Worm (Caenorhabditis elegans): ENCODE data around the gene rhi-1.
A peak's percentile ranks its signal among the peaks of the same experiment; 100 is the strongest.

The rhi-1 gene

ce11 chrX:4526412-4526811 lies 18.1 kb downstream of the rhi-1 start:
- TF ChIP-seq nhr-77 (tag; optimal IDR thresholded peaks at IDR 0.05) = peak; percentile 10
- TF ChIP-seq nhr-43 (tag; optimal IDR thresholded peaks at IDR 0.05; ENCODE audit: poor library complexity, severe bottlenecking) = peak; percentile 58
- TF ChIP-seq ceh-28 (tag; optimal IDR thresholded peaks at IDR 0.05) = peak; percentile 61
- no peak for TF ChIP-seq ZK546.5 (tag; optimal IDR thresholded peaks at IDR 0.05)
- TF ChIP-seq tbx-2 (tag; optimal IDR thresholded peaks at IDR 0.05) = peak; percentile 41
- TF ChIP-seq R02D3.7 (tag; optimal IDR thresholded peaks at IDR 0.05) = peak; percentile 42
- TF ChIP-seq jun-1 (tag; optimal IDR thresholded peaks at IDR 0.05) = no peak
- TF ChIP-seq nhr-237 (tag; optimal IDR thresholded peaks at IDR 0.05) = no peak
- peak; percentile 36 for TF ChIP-seq ama-1 (optimal IDR thresholded peaks at IDR 0.05)
- no peak for TF ChIP-seq daf-12 (tag; optimal IDR thresholded peaks at IDR 0.05)
- TF ChIP-seq elt-3 (tag; optimal IDR thresholded peaks at IDR 0.05) = peak in 1 of 3 experiments; percentile 56
- TF ChIP-seq nhr-23 (tag; optimal IDR thresholded peaks at IDR 0.05) = peak; percentile 89
- peak; percentile 24 for TF ChIP-seq ceh-82 (tag; optimal IDR thresholded peaks at IDR 0.05)

ce11 chrX:4528905-4529304 lies 20.6 kb downstream of the rhi-1 start:
- TF ChIP-seq nhr-23 (tag; optimal IDR thresholded peaks at IDR 0.05) = peak; percentile 81
- no peak for TF ChIP-seq egl-27 (tag; optimal IDR thresholded peaks at IDR 0.05)
- TF ChIP-seq R02D3.7 (tag; optimal IDR thresholded peaks at IDR 0.05) = no peak
- no peak for TF ChIP-seq nhr-237 (tag; optimal IDR thresholded peaks at IDR 0.05)
- TF ChIP-seq daf-12 (tag; optimal IDR thresholded peaks at IDR 0.05) = no peak
- no peak for TF ChIP-seq lin-15B (tag; optimal IDR thresholded peaks at IDR 0.05)
- TF ChIP-seq ztf-4 (tag; optimal IDR thresholded peaks at IDR 0.05) = no peak
- TF ChIP-seq aly-2 (tag; optimal IDR thresholded peaks at IDR 0.05) = no peak
- TF ChIP-seq pqm-1 (tag; optimal IDR thresholded peaks at IDR 0.05) = peak; percentile 74
- TF ChIP-seq unc-39 (tag; optimal IDR thresholded peaks at IDR 0.05) = no peak
- TF ChIP-seq skn-1 (tag; optimal IDR thresholded peaks at IDR 0.05) = no peak
- no peak for TF ChIP-seq eor-1 (tag; optimal IDR thresholded peaks at IDR 0.05)
- TF ChIP-seq lin-39 (tag; optimal IDR thresholded peaks at IDR 0.05) = no peak
- peak; percentile 28 for TF ChIP-seq jun-1 (tag; optimal IDR thresholded peaks at IDR 0.05)
- no peak for TF ChIP-seq unc-62 (GFP tag; optimal IDR thresholded peaks at IDR 0.05)
- no peak for TF ChIP-seq ceh-82 (tag; optimal IDR thresholded peaks at IDR 0.05)
- no peak for TF ChIP-seq fkh-10 (GFP tag; optimal IDR thresholded peaks at IDR 0.05)
- TF ChIP-seq egl-5 (tag; optimal IDR thresholded peaks at IDR 0.05) = no peak
- peak in 1 of 3 experiments; percentile 39 for TF ChIP-seq elt-3 (tag; optimal IDR thresholded peaks at IDR 0.05)
- TF ChIP-seq lsy-12 (tag; optimal IDR thresholded peaks at IDR 0.05) = no peak
- TF ChIP-seq nhr-28 (tag; optimal IDR thresholded peaks at IDR 0.05) = no peak
- TF ChIP-seq snpc-4 (tag; optimal IDR thresholded peaks at IDR 0.05) = no peak
- no peak for TF ChIP-seq ama-1 (optimal IDR thresholded peaks at IDR 0.05)
- TF ChIP-seq nhr-76 (tag; optimal IDR thresholded peaks at IDR 0.05) = no peak
- peak; percentile 32 for TF ChIP-seq mdl-1 (tag; optimal IDR thresholded peaks at IDR 0.05)
- peak; percentile 76 for TF ChIP-seq pha-4 (tag; optimal IDR thresholded peaks at IDR 0.05)
- no peak for TF ChIP-seq ztf-11 (tag; optimal IDR thresholded peaks at IDR 0.05)
- no peak for TF ChIP-seq nhr-67 (tag; optimal IDR thresholded peaks at IDR 0.05)
- no peak for TF ChIP-seq ZK546.5 (tag; optimal IDR thresholded peaks at IDR 0.05)
- peak; percentile 77 for TF ChIP-seq elt-2 (tag; optimal IDR thresholded peaks at IDR 0.05)
- peak; percentile 97 for TF ChIP-seq elt-1 (tag; optimal IDR thresholded peaks at IDR 0.05)
- no peak for TF ChIP-seq tbx-2 (tag; optimal IDR thresholded peaks at IDR 0.05)
- TF ChIP-seq fos-1 (tag; optimal IDR thresholded peaks at IDR 0.05) = no peak
- no peak for TF ChIP-seq hmg-11 (tag; optimal IDR thresholded peaks at IDR 0.05)
- TF ChIP-seq mml-1 (tag; optimal IDR thresholded peaks at IDR 0.05) = no peak
- TF ChIP-seq nfya-1 (tag; optimal IDR thresholded peaks at IDR 0.05; ENCODE audit: insufficient read depth) = peak; percentile 34
- peak; percentile 90 for TF ChIP-seq nhr-43 (tag; optimal IDR thresholded peaks at IDR 0.05; ENCODE audit: poor library complexity, severe bottlenecking)
- no peak for TF ChIP-seq zag-1 (tag; optimal IDR thresholded peaks at IDR 0.05)
- no peak for TF ChIP-seq fkh-2 (tag; optimal IDR thresholded peaks at IDR 0.05)
- no peak for TF ChIP-seq nhr-77 (tag; optimal IDR thresholded peaks at IDR 0.05)
- no peak for TF ChIP-seq ceh-28 (tag; optimal IDR thresholded peaks at IDR 0.05)
- TF ChIP-seq ceh-9 (tag; optimal IDR thresholded peaks at IDR 0.05) = no peak
- TF ChIP-seq sea-2 (GFP tag; optimal IDR thresholded peaks at IDR 0.05) = no peak
- peak; percentile 61 for TF ChIP-seq nhr-25 (tag; optimal IDR thresholded peaks at IDR 0.05)
